Worm (Caenorhabditis elegans) whole organism, young adult: ENCODE data around the gene srd-12.

Experiments used
- B0261.1 ChIP-seq: sonication (generic microtip); optimal IDR thresholded peaks from 2 replicates; lab custom pipeline; 2016; ENCODE audit warnings: mild to moderate bottlenecking, missing genetic modification characterization, moderate library complexity, missing compliant biosample characterization
- C17E4.6 ChIP-seq: fragments of 200-800 bp; sonication (Bioruptor generic); IDR thresholded peaks from 2 replicates; pipeline ENCODE4 v1.3.6; 2022; ENCODE audit warnings: missing genetic modification reagents, missing genetic modification characterization, missing compliant biosample characterization
- F57A8.1 ChIP-seq: fragments of 200-800 bp; sonication (Bioruptor generic); optimal IDR thresholded peaks from 2 replicates; lab custom pipeline; 2018; ENCODE audit warnings: mild to moderate bottlenecking, missing genetic modification characterization, moderate library complexity, missing compliant biosample characterization
- F57C9.4 ChIP-seq: sonication (generic microtip); optimal IDR thresholded peaks from 2 replicates; lab custom pipeline; 2017; ENCODE audit warnings: mild to moderate bottlenecking, missing genetic modification characterization, missing compliant biosample characterization
- K11D2.4 ChIP-seq: fragments of 200-800 bp; sonication (Bioruptor generic); IDR thresholded peaks from 2 replicates; pipeline ENCODE4 v1.3.6; 2022; ENCODE audit warnings: missing genetic modification reagents, missing genetic modification characterization, missing compliant biosample characterization
- K12H6.12 ChIP-seq: fragments of 200-800 bp; sonication (Bioruptor generic); optimal IDR thresholded peaks from 2 replicates; lab custom pipeline; 2018; ENCODE audit warnings: mild to moderate bottlenecking, missing genetic modification characterization, missing compliant biosample characterization
- T26A5.8 ChIP-seq: sonication (generic microtip); optimal IDR thresholded peaks from 2 replicates; lab custom pipeline; 2016; ENCODE audit warnings: missing genetic modification characterization, missing compliant biosample characterization
- Y53G8AR.9 ChIP-seq: fragments of 200-800 bp; sonication (Bioruptor generic); conservative IDR thresholded peaks from 2 replicates; pipeline ENCODE4 v1.3.6; 2022; ENCODE audit warnings: missing genetic modification reagents, missing genetic modification characterization, missing compliant biosample characterization
- Y95B8A.8 ChIP-seq: fragments of 200-800 bp; sonication (Bioruptor generic); IDR thresholded peaks from 2 replicates; pipeline ENCODE4 v1.3.6; 2022; ENCODE audit warnings: missing genetic modification reagents, missing genetic modification characterization, missing compliant biosample characterization
- ZK185.1 ChIP-seq: sonication (generic microtip); optimal IDR thresholded peaks from 2 replicates; lab custom pipeline; 2016; ENCODE audit warnings: mild to moderate bottlenecking, missing genetic modification characterization, missing compliant biosample characterization; ENCODE audit not compliant: poor library complexity, severe bottlenecking
- aptf-3 ChIP-seq: fragments of 200-800 bp; sonication (Bioruptor generic); IDR thresholded peaks from 2 replicates; pipeline ENCODE4 v1.3.6; 2022; ENCODE audit warnings: missing genetic modification characterization, missing compliant biosample characterization
- cebp-2 ChIP-seq: fragments of 200-800 bp; sonication (Bioruptor generic); IDR thresholded peaks from 2 replicates; pipeline ENCODE4 v1.3.6; 2022; ENCODE audit warnings: missing genetic modification characterization, missing compliant biosample characterization
- ceh-27 ChIP-seq: fragments of 200-800 bp; sonication (Bioruptor generic); optimal IDR thresholded peaks from 2 replicates; lab custom pipeline; 2018; ENCODE audit warnings: mild to moderate bottlenecking, missing genetic modification characterization, moderate library complexity, missing compliant biosample characterization
- ceh-40 ChIP-seq: fragments of 200-800 bp; sonication (Bioruptor generic); IDR thresholded peaks from 2 replicates; pipeline ENCODE4 v1.3.6; 2022; ENCODE audit warnings: missing genetic modification characterization, missing compliant biosample characterization
- efl-1 ChIP-seq: fragments of 150-350 bp; optimal IDR thresholded peaks from 2 replicates; lab custom pipeline; 2014; ENCODE audit warnings: missing biosample characterization, missing genetic modification reagents, missing genetic modification characterization
- egrh-3 ChIP-seq: fragments of 200-800 bp; sonication (Bioruptor generic); IDR thresholded peaks from 2 replicates; pipeline ENCODE4 v1.3.6; 2022; ENCODE audit warnings: missing genetic modification reagents, missing genetic modification characterization, missing compliant biosample characterization
- ets-4 ChIP-seq: fragments of 200-800 bp; sonication (Bioruptor generic); optimal IDR thresholded peaks from 2 replicates; lab custom pipeline; 2018; ENCODE audit warnings: mild to moderate bottlenecking, missing genetic modification characterization, missing compliant biosample characterization
- fkh-3 ChIP-seq: sonication (generic microtip); optimal IDR thresholded peaks from 2 replicates; lab custom pipeline; 2016; ENCODE audit warnings: mild to moderate bottlenecking, missing genetic modification characterization, missing compliant biosample characterization
- gei-17 ChIP-seq: fragments of 200-800 bp; sonication (Bioruptor generic); optimal IDR thresholded peaks from 2 replicates; lab custom pipeline; 2018; ENCODE audit warnings: mild to moderate bottlenecking, missing genetic modification characterization, missing compliant biosample characterization
- him-1 ChIP-seq: sonication (generic microtip); optimal IDR thresholded peaks from 2 replicates; lab custom pipeline; 2016; ENCODE audit warnings: missing genotype, missing genetic modification reagents, missing genetic modification characterization, missing compliant biosample characterization
- hmg-1.2 ChIP-seq: fragments of 200-800 bp; sonication (Bioruptor generic); IDR thresholded peaks from 2 replicates; pipeline ENCODE4 v1.3.6; 2022; ENCODE audit warnings: missing genetic modification reagents, missing genetic modification characterization, missing compliant biosample characterization
- hrde-1 ChIP-seq: sonication (generic microtip); optimal IDR thresholded peaks from 2 replicates; lab custom pipeline; 2016; ENCODE audit warnings: missing genetic modification characterization, mild to moderate bottlenecking, missing compliant biosample characterization, moderate library complexity, missing genotype, missing genetic modification reagents, borderline replicate concordance
- hsf-1 ChIP-seq: fragments of 200-800 bp; sonication (Bioruptor generic); IDR thresholded peaks from 2 replicates; pipeline ENCODE4 v1.3.6; 2022; ENCODE audit warnings: missing genetic modification reagents, missing genetic modification characterization, missing compliant biosample characterization
- let-526 ChIP-seq: fragments of 200-800 bp; sonication (Bioruptor generic); IDR thresholded peaks from 2 replicates; pipeline ENCODE4 v1.3.6; 2022; ENCODE audit warnings: missing genetic modification reagents, missing genetic modification characterization, missing compliant biosample characterization
- lin-40 ChIP-seq: sonication (generic microtip); optimal IDR thresholded peaks from 2 replicates; lab custom pipeline; 2016; ENCODE audit warnings: missing genetic modification characterization, mild to moderate bottlenecking, missing compliant biosample characterization, missing genotype, missing genetic modification reagents
- lsl-1 ChIP-seq: fragments of 200-800 bp; sonication (Bioruptor generic); optimal IDR thresholded peaks from 2 replicates; lab custom pipeline; 2018; ENCODE audit warnings: mild to moderate bottlenecking, missing genetic modification characterization, moderate library complexity, missing compliant biosample characterization
- lsy-27 ChIP-seq: sonication (generic microtip); optimal IDR thresholded peaks from 2 replicates; lab custom pipeline; 2017; ENCODE audit warnings: missing genetic modification characterization, mild to moderate bottlenecking, missing compliant biosample characterization, antibody characterized with exemption, missing genotype, borderline replicate concordance; ENCODE audit not compliant: insufficient read depth
- madf-6 ChIP-seq: fragments of 200-800 bp; sonication (Bioruptor generic); IDR thresholded peaks from 2 replicates; pipeline ENCODE4 v1.3.6; 2022; ENCODE audit warnings: missing genetic modification reagents, missing genetic modification characterization, missing compliant biosample characterization
- nfya-1 ChIP-seq: sonication (generic microtip); optimal IDR thresholded peaks from 2 replicates; lab custom pipeline; 2017; ENCODE audit warnings: antibody characterized with exemption, missing compliant biosample characterization, missing genetic modification characterization, borderline replicate concordance; ENCODE audit not compliant: insufficient read depth
- nfyb-1 ChIP-seq: fragments of 200-800 bp; sonication (Bioruptor generic); IDR thresholded peaks from 2 replicates; pipeline ENCODE4 v1.3.6; 2022; ENCODE audit warnings: missing genetic modification reagents, missing genetic modification characterization, missing compliant biosample characterization
- nhr-27 ChIP-seq: fragments of 200-800 bp; sonication (Bioruptor generic); optimal IDR thresholded peaks from 2 replicates; lab custom pipeline; 2018; ENCODE audit warnings: mild to moderate bottlenecking, missing genetic modification characterization, moderate library complexity, missing compliant biosample characterization
- nhr-80 ChIP-seq: sonication (generic microtip); optimal IDR thresholded peaks from 2 replicates; lab custom pipeline; 2016; ENCODE audit warnings: missing genetic modification characterization, missing compliant biosample characterization
- nhr-90 ChIP-seq: sonication (generic microtip); optimal IDR thresholded peaks from 2 replicates; lab custom pipeline; 2016; ENCODE audit warnings: missing genotype, mild to moderate bottlenecking, missing genetic modification characterization, missing compliant biosample characterization
- rec-8 ChIP-seq, 2 experiments: sonication (generic microtip); optimal IDR thresholded peaks; 2 replicates each; lab custom pipeline; 2016; ENCODE audit warnings: mild to moderate bottlenecking in 2 of 2, missing genetic modification characterization in 2 of 2, missing genetic modification reagents in 2 of 2, missing genotype in 2 of 2, missing biosample characterization in 1 of 2, missing compliant biosample characterization in 1 of 2, moderate library complexity in 1 of 2
- rpc-1 ChIP-seq, 2 experiments: fragments of 150-350 bp in 1 of 2; sonication (generic microtip) in 1 of 2; optimal IDR thresholded peaks; 2 replicates each; lab custom pipeline; 2014 to 2018; ENCODE audit warnings: missing biosample characterization in 1 of 2, missing genetic modification characterization in 1 of 2, missing genetic modification reagents in 1 of 2, missing genotype in 1 of 2
- somi-1 ChIP-seq: fragments of 200-800 bp; sonication (Bioruptor generic); optimal IDR thresholded peaks from 2 replicates; lab custom pipeline; 2018; ENCODE audit warnings: mild to moderate bottlenecking, missing genetic modification characterization, missing compliant biosample characterization
- tbp1 ChIP-seq: fragments of 200-800 bp; sonication (Bioruptor generic); optimal IDR thresholded peaks from 2 replicates; lab custom pipeline; 2018; ENCODE audit warnings: mild to moderate bottlenecking, missing genetic modification characterization, missing compliant biosample characterization
- xnd-1 ChIP-seq: sonication (generic microtip); optimal IDR thresholded peaks from 2 replicates; lab custom pipeline; 2016; ENCODE audit warnings: missing genotype, missing genetic modification reagents, missing genetic modification characterization, missing compliant biosample characterization
- zfh-2 ChIP-seq: fragments of 200-800 bp; sonication (Bioruptor generic); conservative IDR thresholded peaks from 2 replicates; pipeline ENCODE4 v1.3.6; 2022; ENCODE audit warnings: missing genetic modification reagents, missing genetic modification characterization, missing compliant biosample characterization
- ztf-22 ChIP-seq: fragments of 200-800 bp; sonication (Bioruptor generic); optimal IDR thresholded peaks from 2 replicates; lab custom pipeline; 2018; ENCODE audit warnings: mild to moderate bottlenecking, missing genetic modification characterization, moderate library complexity, missing compliant biosample characterization

The srd-12 gene

ce11 chrIV:5583184-5583583, 46.9 kb downstream of the srd-12 start:
- no peak for TF ChIP-seq cebp-2 (GFP tag; lab: Robert Waterston, UW)
- no peak for TF ChIP-seq hrde-1 (tag; lab: Kevin White, UChicago)
- no peak for TF ChIP-seq gei-17 (GFP tag; lab: Kevin White, UChicago)
- TF ChIP-seq rec-8 (tag; optimal IDR thresholded peaks at IDR 0.05; lab: Kevin White, UChicago) = no peak
- TF ChIP-seq ztf-22 (GFP tag; lab: Kevin White, UChicago) = no peak
- no peak for TF ChIP-seq B0261.1 (tag; lab: Kevin White, UChicago)
- no peak for TF ChIP-seq aptf-3 (GFP tag; lab: Robert Waterston, UW)
- TF ChIP-seq Y53G8AR.9 = no peak
- TF ChIP-seq zfh-2 (GFP tag; lab: Robert Waterston, UW) = no peak
- TF ChIP-seq efl-1 (GFP tag; lab: Kevin White, UChicago) = no peak
- no peak for TF ChIP-seq ets-4 (GFP tag; lab: Kevin White, UChicago)
- no peak for TF ChIP-seq rpc-1 (optimal IDR thresholded peaks at IDR 0.05; lab: Kevin White, UChicago)
- no peak for TF ChIP-seq rpc-1 (tag; optimal IDR thresholded peaks at IDR 0.05; lab: Kevin White, UChicago)
- TF ChIP-seq C17E4.6 (GFP tag; lab: Robert Waterston, UW) = no peak
- no peak for TF ChIP-seq ceh-40 (GFP tag; lab: Robert Waterston, UW)
- TF ChIP-seq Y95B8A.8 (GFP tag; lab: Robert Waterston, UW) = no peak
- no peak for TF ChIP-seq nhr-27 (tag; lab: Kevin White, UChicago)
- no peak for TF ChIP-seq fkh-3 (tag; lab: Kevin White, UChicago)
- TF ChIP-seq lsl-1 (GFP tag; lab: Kevin White, UChicago) = no peak

DNA sequence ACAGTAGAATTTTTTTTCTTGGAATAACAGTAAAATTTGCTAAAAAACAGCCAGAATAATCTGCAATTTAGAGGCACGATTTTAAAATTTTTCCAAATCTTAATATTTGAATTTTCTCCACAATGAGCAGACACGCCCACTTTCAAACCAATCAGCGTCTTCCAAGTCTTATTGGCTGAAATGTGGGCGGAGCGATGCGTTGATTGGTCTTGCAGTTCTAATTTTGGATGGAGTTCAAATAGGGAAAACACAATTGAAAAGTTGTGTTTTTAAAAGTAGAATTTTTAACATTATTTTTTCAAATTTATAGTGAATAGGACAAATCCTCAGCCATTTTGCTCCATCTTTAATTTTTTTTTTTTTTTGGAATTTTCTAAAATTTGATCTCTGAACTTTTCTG, 47.3 kb downstream of the srd-12 start:
- TF ChIP-seq aptf-3 (GFP tag; lab: Robert Waterston, UW) = no peak
- no peak for TF ChIP-seq K11D2.4 (GFP tag; lab: Robert Waterston, UW)
- no peak for TF ChIP-seq somi-1 (GFP tag; lab: Kevin White, UChicago)
- no peak for TF ChIP-seq nhr-27 (tag; lab: Kevin White, UChicago)
- no peak for TF ChIP-seq madf-6
- peak; percentile 25; the same call in 1 of the 2 replicates for TF ChIP-seq nfyb-1 (GFP tag; lab: Robert Waterston, UW)
- TF ChIP-seq lsl-1 (GFP tag; lab: Kevin White, UChicago) = no peak
- no peak for TF ChIP-seq nhr-90 (tag; lab: Kevin White, UChicago)

DNA sequence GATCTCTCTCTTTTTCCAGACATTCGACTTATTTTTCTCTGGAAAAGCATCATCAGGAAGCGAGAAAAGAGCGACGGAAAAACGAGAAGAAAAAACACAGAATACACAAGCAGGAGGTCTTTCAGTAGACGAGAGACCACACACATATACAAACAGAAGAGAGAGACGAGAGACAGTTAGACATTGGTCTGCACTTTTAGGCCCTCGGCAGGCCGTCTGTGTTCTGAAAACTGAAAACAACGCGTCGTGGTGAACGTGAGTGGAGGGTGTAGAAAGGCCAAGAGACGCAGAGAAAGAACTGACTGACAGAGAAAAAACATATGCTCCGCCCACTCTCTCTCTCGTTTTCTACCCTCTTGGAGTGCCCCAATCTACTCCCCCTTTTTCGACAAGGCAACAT, 47.8 kb downstream of the srd-12 start:
- TF ChIP-seq hsf-1 (GFP tag; lab: Robert Waterston, UW) (no peak), him-1 (tag; lab: Kevin White, UChicago) (no peak), xnd-1 (tag; lab: Kevin White, UChicago) (no peak), ceh-27 (GFP tag; lab: Kevin White, UChicago) (peak; percentile 58), lsl-1 (GFP tag; lab: Kevin White, UChicago) (no peak), F57C9.4 (no peak), nfya-1 (tag; lab: Kevin White, UChicago) (no peak), T26A5.8 (no peak), K12H6.12 (tag; lab: Kevin White, UChicago) (peak; percentile 69), egrh-3 (no peak), let-526 (GFP tag; lab: Robert Waterston, UW) (no peak), nhr-80 (tag; lab: Kevin White, UChicago) (peak; percentile 57), F57A8.1 (GFP tag; lab: Kevin White, UChicago) (no peak), ZK185.1 (tag; lab: Kevin White, UChicago) (peak; percentile 20), lin-40 (peak; percentile 17), hmg-1.2 (GFP tag; lab: Robert Waterston, UW) (peak; percentile 65; the same call in 1 of the 2 replicates), tbp1 (peak; percentile 27), lsy-27 (no peak)
